1 fruit fly cellular context compared by ENCODE assay signal in the genomic region with DNA sequence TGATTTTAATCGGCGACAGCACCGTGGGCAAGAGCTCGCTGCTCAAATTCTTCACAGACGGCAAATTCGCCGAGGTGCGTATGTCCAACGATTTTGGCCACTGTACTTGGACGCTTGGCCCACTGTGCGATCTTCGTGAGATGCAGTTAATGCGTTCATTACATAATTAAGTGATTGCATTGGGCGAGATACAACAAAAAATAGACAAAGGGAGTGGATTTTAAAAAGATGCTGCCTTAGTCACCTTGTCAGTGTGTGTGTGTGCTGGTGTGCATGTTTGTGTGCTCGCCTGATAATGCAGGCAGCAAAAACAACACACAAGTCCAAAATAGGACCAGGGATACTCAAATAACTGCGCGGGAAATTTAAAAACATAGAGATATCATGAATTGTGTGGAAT.
TF ChIP-seq lines count a peak whose summit lies in the region.

No protein-coding gene starts in this region.

TF ChIP-seq in whole organism, embryonic, 481 proteins besides CTCF, POLR2A, EP300 and RAD21 (continued from another document):
- TF ChIP-seq eyg (GFP tag; optimal IDR thresholded peaks at IDR 0.05; lab: Kevin White, UChicago) (no peak), nom (GFP tag; optimal IDR thresholded peaks at IDR 0.05; lab: Kevin White, UChicago) (peak; percentile 38), Pdp1 (GFP tag; optimal IDR thresholded peaks at IDR 0.05; lab: Kevin White, UChicago) (peak in 1 of 2 experiments; percentile 94), ham (GFP tag; IDR thresholded peaks at IDR 0.05; lab: Robert Waterston, UW) (no peak), sens (GFP tag; lab: Kevin White, UChicago) (peak; percentile 55), dmrt11E (tag; optimal IDR thresholded peaks at IDR 0.05; lab: Kevin White, UChicago) (no peak), MESR4 (GFP tag; optimal IDR thresholded peaks at IDR 0.05; lab: Kevin White, UChicago) (peak; percentile 38), CG4282 (GFP tag; optimal IDR thresholded peaks at IDR 0.05; lab: Kevin White, UChicago) (peak; percentile 71), zfh1 (GFP tag; IDR thresholded peaks at IDR 0.05; lab: Robert Waterston, UW) (0 out of 3 replicates have a peak, but pooled peaks have one; percentile 9), Aef1 (GFP tag; IDR thresholded peaks at IDR 0.05; lab: Robert Waterston, UW) (0 out of 3 replicates have a peak, but pooled peaks have one; percentile 13), CG10267 (tag; optimal IDR thresholded peaks at IDR 0.05; lab: Kevin White, UChicago) (no peak), zfh2 (GFP tag; optimal IDR thresholded peaks at IDR 0.05; lab: Kevin White, UChicago) (no peak), CG4360 (GFP tag; IDR thresholded peaks at IDR 0.05; lab: Robert Waterston, UW) (peak; percentile 23; the same call in 1 of the 2 replicates), CG6813 (GFP tag; optimal IDR thresholded peaks at IDR 0.05; lab: Kevin White, UChicago) (no peak), CG7928 (GFP tag; optimal IDR thresholded peaks at IDR 0.05; lab: Kevin White, UChicago) (peak; percentile 82), sim (GFP tag; IDR thresholded peaks at IDR 0.05; lab: Robert Waterston, UW) (no peak), Sox102F (GFP tag; optimal IDR thresholded peaks at IDR 0.05; lab: Kevin White, UChicago) (no peak), Dp (GFP tag; optimal IDR thresholded peaks at IDR 0.05; lab: Kevin White, UChicago) (peak; percentile 73), vvl (GFP tag; IDR thresholded peaks at IDR 0.05; lab: Robert Waterston, UW) (no peak), run (tag; optimal IDR thresholded peaks at IDR 0.05; lab: Kevin White, UChicago) (no peak), twi (tag; optimal IDR thresholded peaks at IDR 0.05; lab: Kevin White, UChicago) (no peak), CG7357 (GFP tag; IDR thresholded peaks at IDR 0.05; lab: Robert Waterston, UW) (no peak)
